Worm (Caenorhabditis elegans) whole organism, L4/young adult: ENCODE data around the gene wdr-5.2.
A peak's percentile ranks its signal among the peaks of the same experiment; 100 is the strongest.

ENCODE experiments used
- W03F9.2 ChIP-seq: fragments of 150-350 bp; optimal IDR thresholded peaks from 2 replicates; lab custom pipeline; 2014; ENCODE audit warnings: missing biosample characterization, missing genetic modification characterization
- dao-5 ChIP-seq: sonication (generic microtip); optimal IDR thresholded peaks from 2 replicates; lab custom pipeline; 2016; ENCODE audit warnings: missing genotype, missing genetic modification characterization, moderate library complexity, missing compliant biosample characterization
- him-1 ChIP-seq: sonication (generic microtip); optimal IDR thresholded peaks from 2 replicates; lab custom pipeline; 2016; ENCODE audit warnings: missing genotype, missing genetic modification reagents, missing genetic modification characterization, missing compliant biosample characterization

Gene wdr-5.2

DNA sequence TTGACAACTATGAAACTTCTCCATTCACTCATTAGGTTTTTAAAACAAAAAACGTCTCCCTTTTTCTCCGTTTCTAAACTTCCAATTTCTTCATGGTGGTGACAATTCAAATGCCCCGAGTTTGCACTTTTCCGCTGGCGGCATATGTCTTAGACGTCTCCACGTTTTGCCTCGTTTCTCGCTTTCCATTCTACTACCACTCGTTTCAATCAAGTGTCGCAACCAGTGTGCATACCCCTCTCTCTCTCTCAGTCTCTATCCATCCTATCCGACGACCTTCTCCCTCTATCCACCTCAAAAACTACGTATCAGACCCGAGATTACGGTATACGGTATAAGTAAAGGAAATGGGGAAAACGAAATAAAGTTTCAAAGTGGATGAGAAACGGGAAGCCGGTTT lies 15.8 kb upstream of the wdr-5.2 start:
- TF ChIP-seq him-1 (tag; lab: Kevin White, UChicago) (no peak), W03F9.2 (no peak), dao-5 (tag; lab: Kevin White, UChicago) (no peak)

DNA sequence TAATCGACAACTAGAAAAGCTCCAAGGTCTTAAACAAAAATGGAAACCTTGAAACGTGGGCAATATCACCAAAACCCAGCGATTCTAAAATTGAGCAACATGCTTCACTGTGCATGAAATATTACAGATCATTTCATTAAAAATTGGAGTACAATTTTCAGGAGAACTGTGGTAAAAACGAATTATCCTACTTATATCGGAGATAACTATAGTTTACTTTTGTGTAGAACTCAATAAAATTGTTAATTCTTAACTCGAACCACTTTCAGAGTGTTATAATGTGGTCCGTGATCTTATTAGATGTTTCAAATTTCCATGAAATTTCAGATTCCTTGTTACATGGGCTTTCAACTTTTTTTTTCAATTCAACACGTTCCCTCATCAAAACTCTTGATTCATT lies 14.7 kb upstream of the wdr-5.2 start, which contains the start of gene K04G11.1:
TSS of gene K04G11.1 (plus strand) at position 301 of the 400 bp plus-strand sequence.
- TF ChIP-seq dao-5 (tag; lab: Kevin White, UChicago) (no peak), W03F9.2 (no peak), him-1 (tag; lab: Kevin White, UChicago) (no peak)

DNA sequence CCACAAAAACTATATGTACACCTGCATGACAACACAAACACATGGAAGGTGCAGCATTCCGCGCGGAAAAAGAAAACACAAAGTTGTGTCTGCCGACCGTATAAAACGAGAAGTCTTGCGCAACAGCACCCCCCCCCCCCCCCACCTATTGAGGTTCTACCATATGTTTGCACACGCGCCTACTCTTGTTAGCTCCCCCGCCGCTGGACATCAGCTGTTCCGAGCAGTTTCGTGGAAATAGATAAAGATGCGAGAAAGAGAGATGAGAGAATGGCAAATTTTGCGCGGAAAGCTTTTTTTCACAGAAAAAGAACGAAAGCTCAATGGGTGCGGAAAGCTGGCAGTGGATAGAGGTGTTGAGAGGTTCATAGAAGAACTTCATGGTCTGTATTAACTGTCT lies 14.3 kb upstream of the wdr-5.2 start:
- no peak for TF ChIP-seq him-1 (tag; lab: Kevin White, UChicago)
- no peak for TF ChIP-seq dao-5 (tag; lab: Kevin White, UChicago)
- TF ChIP-seq W03F9.2, result no peak

DNA sequence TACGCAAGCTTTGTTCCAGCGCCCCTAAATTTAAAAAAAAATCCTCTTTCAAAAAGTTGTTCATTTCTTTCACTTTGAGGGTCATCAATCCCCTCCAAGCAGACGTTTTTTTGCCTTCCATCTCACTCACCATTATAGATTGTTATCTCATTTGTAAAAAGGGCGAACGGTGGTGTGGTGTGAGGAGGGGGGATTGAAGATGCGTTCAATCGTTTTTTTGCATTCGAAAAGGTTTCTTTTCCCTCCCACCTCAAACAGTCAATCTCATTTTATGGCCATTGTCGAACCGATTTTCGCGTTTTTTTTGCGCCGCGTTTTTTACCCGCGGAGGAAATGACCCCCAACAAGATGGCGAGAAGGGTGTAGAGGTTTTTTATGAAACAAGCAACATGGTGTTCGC lies 11.0 kb upstream of the wdr-5.2 start:
- no peak for TF ChIP-seq W03F9.2
- TF ChIP-seq him-1 (tag; lab: Kevin White, UChicago), result no peak
- TF ChIP-seq dao-5 (tag; lab: Kevin White, UChicago), result no peak

ce11 chrX:14339723-14340122 lies 10.2 kb upstream of the wdr-5.2 start:
- TF ChIP-seq him-1 (tag; lab: Kevin White, UChicago), result no peak
- TF ChIP-seq W03F9.2, result no peak
- no peak for TF ChIP-seq dao-5 (tag; lab: Kevin White, UChicago)

DNA sequence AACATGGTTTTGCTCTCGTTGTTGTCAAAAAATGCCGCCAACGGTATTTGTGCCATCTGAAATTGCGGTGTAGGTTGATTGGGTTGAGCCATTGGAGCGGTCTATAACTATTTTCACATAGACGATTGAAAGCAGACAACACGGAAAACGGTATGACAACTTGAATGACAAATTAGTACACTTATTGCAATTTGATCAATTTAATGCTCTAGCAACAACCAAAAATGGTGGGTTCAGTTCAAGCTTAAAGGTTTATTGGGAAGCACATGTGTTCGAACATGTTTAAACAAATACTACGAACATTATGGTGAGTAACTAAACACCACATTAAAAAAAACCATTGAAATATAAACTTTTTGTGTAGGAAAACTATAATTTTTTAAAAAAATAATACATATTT lies 9.5 kb upstream of the wdr-5.2 start, which contains the start of gene sel-7:
TSS of gene sel-7 (minus strand) at position 101 of the 400 bp plus-strand sequence.
- TF ChIP-seq W03F9.2 (no peak), him-1 (tag; lab: Kevin White, UChicago) (no peak), dao-5 (tag; lab: Kevin White, UChicago) (no peak)

DNA sequence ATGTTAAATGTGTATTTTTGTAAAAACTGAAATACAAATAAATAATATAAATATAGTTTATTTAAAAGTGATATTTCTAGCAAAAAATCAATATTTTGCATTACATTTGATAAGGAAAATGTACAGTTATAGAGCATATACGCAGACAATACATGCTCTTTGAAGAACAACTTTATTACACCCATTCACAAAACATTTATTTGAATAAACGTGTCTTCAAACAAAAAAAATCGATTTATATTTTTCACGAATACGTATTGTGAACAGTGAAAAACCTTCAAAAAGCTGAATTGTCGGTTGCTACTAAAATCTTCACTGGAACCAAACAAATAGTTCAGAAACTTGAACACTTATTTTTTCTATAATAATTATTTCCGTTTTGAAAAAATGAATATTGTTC lies 2.3 kb upstream of the wdr-5.2 start, which contains the start of gene K04G11.3:
TSS of gene K04G11.3 (minus strand) at position 101 of the 400 bp plus-strand sequence.
- TF ChIP-seq dao-5 (tag; lab: Kevin White, UChicago), result no peak
- no peak for TF ChIP-seq him-1 (tag; lab: Kevin White, UChicago)
- no peak for TF ChIP-seq W03F9.2

ce11 chrX:14355034-14355433 lies 5.1 kb downstream of the wdr-5.2 start:
- TF ChIP-seq him-1 (tag; lab: Kevin White, UChicago), result no peak

DNA sequence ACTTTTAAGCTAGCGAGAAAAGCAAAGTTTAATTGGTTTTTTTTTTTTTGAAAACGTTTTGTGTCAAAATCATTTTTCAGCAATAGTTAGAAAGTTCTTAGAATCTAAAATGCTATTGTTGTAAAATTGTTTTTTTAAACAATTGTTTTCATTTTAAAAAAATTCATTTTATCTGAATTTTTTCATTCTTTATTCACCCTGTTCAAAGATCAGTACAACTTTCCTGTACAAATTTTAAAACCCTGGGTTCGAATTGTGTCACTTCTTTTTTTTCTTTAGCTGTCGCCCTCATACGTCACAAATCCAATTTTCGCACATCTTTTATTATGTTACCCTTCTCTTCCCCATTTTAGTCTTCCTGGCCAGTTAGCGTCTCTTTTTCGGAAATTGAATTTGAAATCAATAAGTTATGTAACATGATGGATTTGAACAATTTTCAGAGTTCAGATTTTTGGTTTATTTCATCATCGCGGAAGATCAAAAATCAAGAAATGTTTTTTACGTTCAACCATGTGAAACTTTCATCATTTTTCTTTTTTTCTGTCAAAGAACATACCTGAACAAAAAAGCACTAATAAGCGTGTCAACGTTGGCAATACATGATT lies 6.9 kb downstream of the wdr-5.2 start:
- no peak for TF ChIP-seq dao-5 (tag; lab: Kevin White, UChicago)
- TF ChIP-seq him-1 (tag; lab: Kevin White, UChicago), result peak; percentile 1

- no peak for TF ChIP-seq him-1 (tag; lab: Kevin White, UChicago)
- no peak for TF ChIP-seq dao-5 (tag; lab: Kevin White, UChicago)
- no peak for TF ChIP-seq W03F9.2
These were observed 9.7 kb downstream of the wdr-5.2 start for ce11 chrX:14359571-14359970.

DNA sequence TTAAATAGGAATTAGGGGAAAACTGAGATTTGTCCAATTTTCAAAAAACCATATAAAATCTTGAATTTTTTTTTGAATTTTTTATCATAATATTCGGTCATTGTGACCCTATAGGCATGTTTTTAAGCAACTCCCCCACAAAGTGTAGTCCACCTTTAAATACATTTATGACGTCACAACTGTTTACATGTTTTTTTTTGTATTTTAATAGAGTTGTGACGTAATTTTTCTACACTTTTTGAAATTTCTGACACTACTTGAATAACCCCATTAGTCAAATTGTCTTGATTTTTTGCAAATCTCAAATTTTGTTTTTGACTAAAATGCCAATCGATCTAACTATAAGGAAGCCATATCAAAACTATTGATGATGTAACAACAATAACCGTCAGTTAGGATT lies 16.2 kb downstream of the wdr-5.2 start:
- TF ChIP-seq W03F9.2, result no peak
- no peak for TF ChIP-seq him-1 (tag; lab: Kevin White, UChicago)
- no peak for TF ChIP-seq dao-5 (tag; lab: Kevin White, UChicago)

DNA sequence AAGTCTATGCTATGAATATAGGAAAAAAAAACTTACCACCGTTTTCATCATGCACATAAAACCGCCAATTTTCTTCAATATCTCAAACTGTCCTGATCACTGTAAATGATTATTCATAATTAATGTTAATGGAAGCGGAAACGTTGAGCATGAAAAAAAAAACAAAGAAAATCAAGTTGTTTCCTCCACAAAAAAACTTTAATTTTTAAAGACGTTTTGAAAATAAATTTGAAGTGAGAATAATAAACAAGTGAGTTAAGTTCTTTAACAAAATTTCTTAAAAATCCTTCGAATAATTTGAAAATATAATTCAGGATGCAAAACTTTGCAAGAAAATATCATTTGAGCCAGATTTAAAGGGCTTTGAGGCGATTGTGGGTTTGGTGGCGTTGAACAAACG lies 20.4 kb downstream of the wdr-5.2 start, which contains the start of gene irk-3:
TSS of gene irk-3 (minus strand) at position 101 of the 400 bp plus-strand sequence.
- TF ChIP-seq dao-5 (tag; lab: Kevin White, UChicago), result no peak
- TF ChIP-seq W03F9.2, result no peak
- no peak for TF ChIP-seq him-1 (tag; lab: Kevin White, UChicago)

ce11 chrX:14377169-14377568 lies 27.3 kb downstream of the wdr-5.2 start, which contains the start of gene Y60A9A.1:
Gene Y60A9A.1 (minus strand): TSS chrX:14377269.
- TF ChIP-seq him-1 (tag; lab: Kevin White, UChicago), result no peak
- TF ChIP-seq dao-5 (tag; lab: Kevin White, UChicago), result no peak

ce11 chrX:14382951-14383350 lies 33.0 kb downstream of the wdr-5.2 start, which contains the start of gene Y60A9.3:
Gene Y60A9.3 (plus strand): TSS chrX:14383251.
- no peak for TF ChIP-seq him-1 (tag; lab: Kevin White, UChicago)
- TF ChIP-seq dao-5 (tag; lab: Kevin White, UChicago), result no peak
- TF ChIP-seq W03F9.2, result no peak

DNA sequence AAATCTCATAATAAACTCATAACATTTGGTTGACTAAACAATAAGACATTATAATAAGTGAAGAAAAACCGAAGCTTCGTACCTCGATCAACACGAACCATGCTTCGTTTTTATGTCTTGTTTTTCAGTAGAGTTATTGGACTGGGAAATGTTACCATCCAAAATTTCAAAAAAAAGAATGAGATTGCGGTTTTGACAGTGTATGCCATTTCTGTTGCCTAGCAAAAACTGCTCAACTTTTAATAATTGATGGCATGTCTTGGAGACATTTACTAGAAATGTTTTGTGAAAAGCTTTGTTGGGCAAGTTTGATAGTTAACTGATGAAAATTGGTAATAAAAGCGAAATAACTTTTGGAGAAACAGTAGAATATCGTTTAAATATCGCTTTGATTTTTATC lies 45.3 kb downstream of the wdr-5.2 start, which contains the start of gene Y60A9.1:
TSS of gene Y60A9.1 (minus strand) at position 101 of the 400 bp plus-strand sequence.
- TF ChIP-seq W03F9.2 (no peak), dao-5 (tag; lab: Kevin White, UChicago) (no peak), him-1 (tag; lab: Kevin White, UChicago) (no peak)
